Fruit fly (Drosophila melanogaster) whole organism, wandering third instar larva: ENCODE measurements around the gene Ire1.

Experiments
- Hnf4 ChIP-seq: fragments of 200-800 bp; sonication (Bioruptor generic); optimal IDR thresholded peaks from 2 replicates; lab custom pipeline; 2016; ENCODE audit warnings: missing biosample characterization, mild to moderate bottlenecking, missing genetic modification characterization
- Myc ChIP-seq: fragments of >200 bp; optimal IDR thresholded peaks from 2 replicates; lab custom pipeline; 2017
- brk ChIP-seq: fragments of 200-800 bp; sonication (Bioruptor generic); optimal IDR thresholded peaks from 2 replicates; lab custom pipeline; 2016; ENCODE audit warnings: missing biosample characterization, mild to moderate bottlenecking, missing genetic modification characterization
- tai ChIP-seq: sonication (Bioruptor generic); optimal IDR thresholded peaks from 2 replicates; lab custom pipeline; 2016; ENCODE audit warnings: missing biosample characterization, missing genetic modification characterization
- usp ChIP-seq: fragments of >200 bp; optimal IDR thresholded peaks from 2 replicates; lab custom pipeline; 2017; ENCODE audit warnings: missing biosample characterization, missing genetic modification characterization

DNA sequence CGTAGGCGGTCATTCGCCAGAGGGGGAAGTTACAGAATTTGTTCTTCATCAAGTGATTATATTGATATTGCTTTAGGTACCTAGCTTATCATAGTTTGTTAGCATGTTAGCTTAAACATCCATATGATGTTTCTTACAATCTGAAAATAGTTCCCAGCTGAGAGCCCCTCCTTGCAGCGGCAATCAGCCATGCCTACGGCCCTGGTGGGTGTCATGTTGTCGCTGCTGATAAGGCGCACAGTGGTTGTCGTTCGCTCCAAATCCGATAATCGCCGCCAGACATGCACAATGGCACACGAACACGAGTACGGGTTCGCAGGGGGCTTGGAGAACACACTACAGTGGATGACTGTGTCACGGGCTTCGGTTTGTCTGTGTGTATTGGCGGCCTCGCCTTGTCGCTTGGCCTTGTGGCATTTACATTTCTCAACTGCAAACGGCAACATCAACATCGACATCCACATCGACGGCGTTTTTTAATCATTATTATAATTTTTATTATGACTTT lies 44.9 kb upstream of the Ire1 start:
- TF ChIP-seq usp (GFP tag; lab: Kevin White, UChicago) (no peak), tai (GFP tag; lab: Kevin White, UChicago) (peak; percentile 89), brk (GFP tag; lab: Kevin White, UChicago) (no peak), Myc (lab: Kevin White, UChicago) (no peak), Hnf4 (peak; percentile 92)
